Worm (Caenorhabditis elegans): ENCODE results near the gene lipl-1.

DNA sequence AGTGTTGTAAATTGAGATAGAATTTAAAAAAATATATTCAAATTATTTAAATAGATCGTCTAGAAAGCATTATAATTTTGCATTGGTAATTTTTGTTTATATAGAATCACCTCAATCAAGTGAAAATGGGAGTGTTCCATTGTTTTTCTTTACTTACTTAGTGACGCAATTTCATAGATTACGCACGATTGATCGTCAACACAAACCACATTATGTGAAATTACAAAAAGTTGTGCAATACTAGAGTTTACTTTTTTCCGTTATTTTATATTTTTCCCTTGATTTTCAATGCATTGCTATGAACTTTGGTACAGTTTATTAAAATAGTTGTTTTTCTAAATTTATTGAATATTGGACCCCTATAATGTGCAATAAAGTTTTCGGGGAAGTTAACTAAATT is 19.6 kb downstream of the lipl-1 start, which contains the start of gene T16G1.5:
- TF ChIP-seq pha-4 (tag; optimal IDR thresholded peaks at IDR 0.05) (no peak), elt-1 (tag; optimal IDR thresholded peaks at IDR 0.05; ENCODE audit: borderline replicate concordance, insufficient read depth) (no peak), ceh-83 (GFP tag; optimal IDR thresholded peaks at IDR 0.05) (no peak), lin-13 (tag; optimal IDR thresholded peaks at IDR 0.05) (no peak), ceh-39 (tag; optimal IDR thresholded peaks at IDR 0.05) (no peak), unc-62 (GFP tag; optimal IDR thresholded peaks at IDR 0.05) (no peak), ces-1 (GFP tag; optimal IDR thresholded peaks at IDR 0.05) (no peak), nhr-12 (tag; optimal IDR thresholded peaks at IDR 0.05) (no peak), nhr-2 (tag; optimal IDR thresholded peaks at IDR 0.05) (no peak), nhr-76 (tag; optimal IDR thresholded peaks at IDR 0.05) (no peak), lin-32 (GFP tag; optimal IDR thresholded peaks at IDR 0.05) (no peak)

Measured in whole organism, mixed stage, embryonic.